Worm (Caenorhabditis elegans): ENCODE results near the gene C18A3.3.

DNA sequence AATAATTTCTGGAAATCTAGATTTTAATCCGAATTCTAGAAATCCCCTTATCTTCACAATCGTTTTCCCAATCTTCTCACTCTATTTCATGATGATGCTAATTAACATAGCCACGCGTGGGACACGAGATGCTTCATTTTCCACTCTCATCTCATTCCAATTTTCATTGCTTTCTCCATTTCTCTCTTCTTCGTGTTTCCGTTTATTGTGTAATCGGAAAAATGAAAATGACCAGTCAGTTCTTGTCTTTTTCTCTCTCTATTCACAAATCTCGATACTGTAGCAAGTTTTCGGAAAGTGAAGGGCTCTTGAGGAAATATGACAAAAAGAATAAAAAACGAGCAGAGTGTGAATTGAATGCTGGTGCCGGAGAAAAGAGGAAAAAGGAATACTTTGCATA, 11.6 kb upstream of the C18A3.3 start:
- TF ChIP-seq ztf-23 (GFP tag; IDR thresholded peaks at IDR 0.05) (no peak), tab-1 (GFP tag; IDR thresholded peaks at IDR 0.05) (no peak), med-1 (GFP tag; optimal IDR thresholded peaks at IDR 0.05; ENCODE audit: insufficient read depth) (no peak)

Data from whole organism, midembryonic.